Worm (Caenorhabditis elegans): ENCODE data around the gene sgnh-1.

DNA sequence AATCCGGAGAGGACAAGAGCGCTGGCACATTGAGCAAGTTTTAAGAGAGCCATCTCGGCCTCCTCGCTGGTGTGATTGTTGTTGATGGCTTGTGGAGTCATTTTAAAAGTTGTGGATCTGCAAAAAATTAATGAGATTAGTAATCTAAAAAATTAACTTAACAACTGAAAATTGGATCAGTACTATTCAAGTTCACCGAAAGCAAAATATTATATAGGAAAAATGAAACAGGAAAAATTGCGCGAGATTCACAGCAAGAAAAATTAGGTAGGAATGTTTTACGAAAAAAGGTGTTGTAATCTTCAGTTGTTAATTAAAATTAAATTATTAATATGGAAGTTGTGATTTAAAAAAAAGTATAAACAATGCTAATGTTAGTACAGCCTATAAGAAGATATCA lies 2.5 kb upstream of the sgnh-1 start, which contains the start of gene T08B6.1:
- TF ChIP-seq nhr-76 (tag; optimal IDR thresholded peaks at IDR 0.05) (no peak), nhr-12 (tag; optimal IDR thresholded peaks at IDR 0.05) (no peak), ceh-83 (GFP tag; optimal IDR thresholded peaks at IDR 0.05) (no peak), unc-39 (tag; optimal IDR thresholded peaks at IDR 0.05) (no peak), sem-2 (GFP tag; optimal IDR thresholded peaks at IDR 0.05) (no peak), elt-3 (tag; optimal IDR thresholded peaks at IDR 0.05) (no peak), ceh-39 (tag; optimal IDR thresholded peaks at IDR 0.05) (no peak), lin-13 (tag; optimal IDR thresholded peaks at IDR 0.05) (no peak), cnd-1 (tag; optimal IDR thresholded peaks at IDR 0.05) (no peak), lin-32 (GFP tag; optimal IDR thresholded peaks at IDR 0.05) (no peak), unc-62 (GFP tag; optimal IDR thresholded peaks at IDR 0.05) (no peak), sptf-1 (tag; optimal IDR thresholded peaks at IDR 0.05) (no peak), mep-1 (tag; optimal IDR thresholded peaks at IDR 0.05) (no peak)
